Fruit fly (Drosophila melanogaster) whole organism, prepupa: ENCODE measurements around the gene OtopLa.

Experiments
- CG10669 ChIP-seq: fragments of 200-800 bp; sonication (Bioruptor generic); optimal IDR thresholded peaks from 3 replicates; lab custom pipeline; 2018; ENCODE audit warnings: missing biosample characterization, mild to moderate bottlenecking, missing genetic modification characterization, moderate library complexity
- CG11294 ChIP-seq: fragments of 200-800 bp; sonication (Bioruptor generic); IDR thresholded peaks from 2 replicates; pipeline ENCODE4 v1.3.6; 2022; ENCODE audit warnings: missing biosample characterization, missing genetic modification characterization
- CG11902 ChIP-seq: fragments of 200-800 bp; sonication (Bioruptor generic); optimal IDR thresholded peaks from 3 replicates; lab custom pipeline; 2016; ENCODE audit warnings: missing biosample characterization, missing genetic modification characterization
- CG15336 ChIP-seq: fragments of 200-800 bp; sonication (Bioruptor generic); IDR thresholded peaks from 2 replicates; pipeline ENCODE4 v1.3.6; 2022; ENCODE audit warnings: missing biosample characterization, missing genetic modification characterization
- CG1621 ChIP-seq: fragments of 200-800 bp; sonication (Bioruptor generic); optimal IDR thresholded peaks from 3 replicates; lab custom pipeline; 2018; ENCODE audit warnings: missing biosample characterization, mild to moderate bottlenecking, missing genetic modification characterization
- CG3032 ChIP-seq: fragments of 200-800 bp; optimal IDR thresholded peaks from 2 replicates; lab custom pipeline; 2019; ENCODE audit warnings: missing biosample characterization, mild to moderate bottlenecking, missing genetic modification characterization, moderate library complexity
- CG32006 ChIP-seq: fragments of 200-800 bp; sonication (Bioruptor generic); optimal IDR thresholded peaks from 3 replicates; lab custom pipeline; 2017; ENCODE audit warnings: missing biosample characterization, mild to moderate bottlenecking, missing genetic modification characterization
- CG34406 ChIP-seq: fragments of 200-800 bp; sonication (Bioruptor generic); optimal IDR thresholded peaks from 3 replicates; lab custom pipeline; 2016; ENCODE audit warnings: missing biosample characterization, missing genetic modification characterization
- CG3919 ChIP-seq: fragments of 200-800 bp; sonication (Bioruptor generic); optimal IDR thresholded peaks from 3 replicates; lab custom pipeline; 2016; ENCODE audit warnings: missing biosample characterization, missing genetic modification characterization
- CG4318 ChIP-seq: fragments of 200-800 bp; sonication (Bioruptor generic); optimal IDR thresholded peaks from 3 replicates; lab custom pipeline; 2017; ENCODE audit warnings: missing biosample characterization, mild to moderate bottlenecking, missing genetic modification characterization
- CG6163 ChIP-seq: fragments of 200-800 bp; sonication (Bioruptor generic); IDR thresholded peaks from 3 replicates; pipeline ENCODE4 v1.3.6; 2022; ENCODE audit warnings: missing biosample characterization, missing genetic modification characterization
- CG6276 ChIP-seq: fragments of 200-800 bp; sonication (Bioruptor generic); optimal IDR thresholded peaks from 2 replicates; lab custom pipeline; 2017; ENCODE audit warnings: missing biosample characterization, mild to moderate bottlenecking, missing genetic modification characterization
- CG6792 ChIP-seq: fragments of 200-800 bp; sonication (Bioruptor generic); optimal IDR thresholded peaks from 3 replicates; lab custom pipeline; 2016; ENCODE audit warnings: missing biosample characterization, missing genetic modification characterization
- CG6808 ChIP-seq: fragments of 200-800 bp; sonication (Bioruptor generic); optimal IDR thresholded peaks from 3 replicates; lab custom pipeline; 2017; ENCODE audit warnings: missing biosample characterization, missing genetic modification characterization, mild to moderate bottlenecking, moderate library complexity, missing genetic modification reagents
- CG6854 ChIP-seq: fragments of 200-800 bp; sonication (Bioruptor generic); optimal IDR thresholded peaks from 2 replicates; lab custom pipeline; 2017; ENCODE audit warnings: missing biosample characterization, mild to moderate bottlenecking, missing genetic modification characterization
- CG7368 ChIP-seq: fragments of 200-800 bp; sonication (Bioruptor generic); optimal IDR thresholded peaks from 3 replicates; lab custom pipeline; 2016; ENCODE audit warnings: missing biosample characterization, missing genetic modification characterization
- CG8119 ChIP-seq: fragments of 200-800 bp; sonication (Bioruptor generic); IDR thresholded peaks from 3 replicates; pipeline ENCODE4 v1.3.6; 2022; ENCODE audit warnings: missing biosample characterization, missing genetic modification characterization
- CG9139 ChIP-seq: fragments of 200-800 bp; sonication (Bioruptor generic); optimal IDR thresholded peaks from 3 replicates; lab custom pipeline; 2017; ENCODE audit warnings: missing biosample characterization, mild to moderate bottlenecking, missing genetic modification characterization
- Eip75B ChIP-seq: fragments of 200-800 bp; sonication (Bioruptor generic); optimal IDR thresholded peaks from 3 replicates; lab custom pipeline; 2016; ENCODE audit warnings: missing biosample characterization, missing genetic modification characterization
- Eip78C ChIP-seq: fragments of 200-800 bp; sonication (Bioruptor generic); peaks from one replicate; lab custom pipeline; 2016; ENCODE audit warnings: missing biosample characterization, missing genetic modification characterization
- Ets96B ChIP-seq: fragments of 200-800 bp; optimal IDR thresholded peaks from 2 replicates; lab custom pipeline; 2019; ENCODE audit warnings: missing biosample characterization, mild to moderate bottlenecking, missing genetic modification characterization, moderate library complexity
- Gug ChIP-seq: fragments of 200-800 bp; sonication (Bioruptor generic); IDR thresholded peaks from 2 replicates; pipeline ENCODE4 v1.3.6; 2022; ENCODE audit warnings: missing biosample characterization, missing genetic modification characterization
- Hr38 ChIP-seq: sonication (Bioruptor generic); optimal IDR thresholded peaks from 2 replicates; lab custom pipeline; 2016; ENCODE audit warnings: missing biosample characterization, missing genetic modification characterization
- Hr39 ChIP-seq: fragments of 200-800 bp; sonication (Bioruptor generic); optimal IDR thresholded peaks from 2 replicates; lab custom pipeline; 2016; ENCODE audit warnings: missing biosample characterization, missing genetic modification characterization
- Lpt ChIP-seq: fragments of 200-800 bp; sonication (Bioruptor generic); optimal IDR thresholded peaks from 3 replicates; lab custom pipeline; 2016; ENCODE audit warnings: missing biosample characterization, missing genetic modification characterization
- Met ChIP-seq: fragments of 200-800 bp; sonication (Bioruptor generic); optimal IDR thresholded peaks from 3 replicates; lab custom pipeline; 2016; ENCODE audit warnings: missing biosample characterization, missing genetic modification characterization
- OdsH ChIP-seq: fragments of 200-800 bp; sonication (Bioruptor generic); optimal IDR thresholded peaks from 3 replicates; lab custom pipeline; 2016; ENCODE audit warnings: missing biosample characterization, missing genetic modification characterization
- Smox ChIP-seq: fragments of 200-800 bp; sonication (Bioruptor generic); optimal IDR thresholded peaks from 3 replicates; lab custom pipeline; 2016; ENCODE audit warnings: missing biosample characterization, missing genetic modification characterization
- Sox102F ChIP-seq: fragments of 200-800 bp; sonication (Bioruptor generic); optimal IDR thresholded peaks from 2 replicates; lab custom pipeline; 2016; ENCODE audit warnings: missing biosample characterization, mild to moderate bottlenecking, missing genetic modification characterization
- Sox14 ChIP-seq: fragments of 200-800 bp; sonication (Bioruptor generic); optimal IDR thresholded peaks from 3 replicates; lab custom pipeline; 2016; ENCODE audit warnings: missing biosample characterization, missing genetic modification characterization
- Sox15 ChIP-seq: fragments of 200-800 bp; sonication (Bioruptor generic); optimal IDR thresholded peaks from 3 replicates; lab custom pipeline; 2016; ENCODE audit warnings: missing biosample characterization, missing genetic modification characterization
- achi ChIP-seq: fragments of 200-800 bp; sonication (Bioruptor generic); optimal IDR thresholded peaks from 3 replicates; lab custom pipeline; 2016; ENCODE audit warnings: missing biosample characterization, missing genetic modification characterization
- acj6 ChIP-seq: fragments of 200-800 bp; sonication (Bioruptor generic); optimal IDR thresholded peaks from 3 replicates; lab custom pipeline; 2016; ENCODE audit warnings: missing biosample characterization, missing genetic modification characterization
- cyc ChIP-seq: fragments of 200-800 bp; sonication (Bioruptor generic); optimal IDR thresholded peaks from 3 replicates; lab custom pipeline; 2016; ENCODE audit warnings: missing biosample characterization, missing genetic modification characterization
- dac ChIP-seq: fragments of 200-800 bp; sonication (Bioruptor generic); optimal IDR thresholded peaks from 2 replicates; lab custom pipeline; 2017; ENCODE audit warnings: missing biosample characterization, mild to moderate bottlenecking, missing genetic modification characterization
- dsx ChIP-seq: fragments of 200-800 bp; optimal IDR thresholded peaks from 3 replicates; lab custom pipeline; 2019; ENCODE audit warnings: missing biosample characterization, mild to moderate bottlenecking, missing genetic modification characterization, moderate library complexity; ENCODE audit not compliant: poor library complexity, severe bottlenecking
- eg ChIP-seq: fragments of 200-800 bp; sonication (Bioruptor generic); IDR thresholded peaks from 3 replicates; pipeline ENCODE4 v1.3.6; 2022; ENCODE audit warnings: missing biosample characterization, missing genetic modification characterization
- fd59A ChIP-seq: fragments of 200-800 bp; sonication (Bioruptor generic); optimal IDR thresholded peaks from 2 replicates; lab custom pipeline; 2017; ENCODE audit warnings: missing biosample characterization, mild to moderate bottlenecking, missing genetic modification characterization, missing genetic modification reagents
- net ChIP-seq: fragments of 200-800 bp; sonication (Bioruptor generic); optimal IDR thresholded peaks from 3 replicates; lab custom pipeline; 2016; ENCODE audit warnings: missing biosample characterization, missing genetic modification characterization
- pdm3 ChIP-seq: fragments of 200-800 bp; sonication (Bioruptor generic); optimal IDR thresholded peaks from 3 replicates; lab custom pipeline; 2016; ENCODE audit warnings: missing biosample characterization, missing genetic modification characterization
- salr ChIP-seq, 2 experiments: fragments of 200-800 bp; sonication (Bioruptor generic); optimal IDR thresholded peaks; 3 replicates each; lab custom pipeline; 2016 to 2018; ENCODE audit warnings: missing biosample characterization in 2 of 2, missing genetic modification characterization in 2 of 2, mild to moderate bottlenecking in 1 of 2
- spab ChIP-seq: fragments of 200-800 bp; sonication (Bioruptor generic); optimal IDR thresholded peaks from 2 replicates; lab custom pipeline; 2017; ENCODE audit warnings: missing biosample characterization, mild to moderate bottlenecking, missing genetic modification characterization, missing genetic modification reagents
- ss ChIP-seq, 2 experiments: fragments of 200-800 bp; sonication (Bioruptor generic); optimal IDR thresholded peaks; 2 replicates in 1 of 2; 3 replicates in 1 of 2; lab custom pipeline; 2017 to 2018; ENCODE audit warnings: mild to moderate bottlenecking in 2 of 2, missing biosample characterization in 2 of 2, missing genetic modification characterization in 2 of 2, moderate library complexity in 1 of 2
- svp ChIP-seq: fragments of 200-800 bp; sonication (Bioruptor generic); peaks from one replicate; lab custom pipeline; 2016; ENCODE audit warnings: missing biosample characterization, missing genetic modification characterization
- vri ChIP-seq: fragments of 200-800 bp; sonication (Bioruptor generic); optimal IDR thresholded peaks from 3 replicates; lab custom pipeline; 2016; ENCODE audit warnings: missing biosample characterization, mild to moderate bottlenecking, missing genetic modification characterization

Gene OtopLa

dm6 chrX:5677400-5678177, 29.3 kb upstream of the OtopLa start (continued):
- TF ChIP-seq CG1621 (tag; lab: Kevin White, UChicago) (no peak), CG3919 (GFP tag; lab: Kevin White, UChicago) (peak; percentile 5), Sox102F (peak; percentile 42), CG6163 (peak; percentile 15; the same call in 1 of the 3 replicates), CG11294 (GFP tag; lab: Robert Waterston, UW) (no peak), Hr38 (no peak), Ets96B (tag; lab: Kevin White, UChicago) (peak; percentile 1), CG6808 (peak; percentile 4), Eip78C (GFP tag; lab: Kevin White, UChicago) (peak; percentile 67), net (GFP tag; lab: Kevin White, UChicago) (peak; percentile 8), CG6854 (GFP tag; lab: Kevin White, UChicago) (peak; percentile 53), acj6 (GFP tag; lab: Kevin White, UChicago) (no peak), achi (GFP tag; lab: Kevin White, UChicago) (no peak), Lpt (GFP tag; lab: Kevin White, UChicago) (no peak), eg (GFP tag; lab: Robert Waterston, UW) (0 out of 3 replicates have a peak, but pooled peaks have one; percentile 21), CG9139 (GFP tag; lab: Kevin White, UChicago) (no peak), CG6276 (GFP tag; lab: Kevin White, UChicago) (no peak), CG8119 (GFP tag; lab: Robert Waterston, UW) (no peak), salr (GFP tag; optimal IDR thresholded peaks at IDR 0.05; lab: Kevin White, UChicago) (no peak), Smox (GFP tag; lab: Kevin White, UChicago) (peak; percentile 35), pdm3 (GFP tag; lab: Kevin White, UChicago) (peak; percentile 42), spab (GFP tag; lab: Kevin White, UChicago) (no peak), ss (GFP tag; optimal IDR thresholded peaks at IDR 0.05; lab: Kevin White, UChicago) (peak; percentile 13 to 41), CG6792 (GFP tag; lab: Kevin White, UChicago) (peak; percentile 12), CG7368 (GFP tag; lab: Kevin White, UChicago) (peak; percentile 34), vri (GFP tag; lab: Kevin White, UChicago) (peak; percentile 53), Gug (GFP tag; lab: Robert Waterston, UW) (no peak)

dm6 chrX:5676855-5677254, 28.6 kb upstream of the OtopLa start:
- TF ChIP-seq svp (peak; percentile 95), fd59A (no peak), net (GFP tag; lab: Kevin White, UChicago) (no peak), CG34406 (GFP tag; lab: Kevin White, UChicago) (no peak), Hr38 (no peak), Eip78C (GFP tag; lab: Kevin White, UChicago) (peak; percentile 40), CG3919 (GFP tag; lab: Kevin White, UChicago) (no peak), CG10669 (GFP tag; lab: Kevin White, UChicago) (no peak)

- TF ChIP-seq OdsH (GFP tag; lab: Kevin White, UChicago) (no peak), CG11902 (GFP tag; lab: Kevin White, UChicago) (no peak), Hr39 (GFP tag; lab: Kevin White, UChicago) (peak; percentile 24), CG4318 (GFP tag; lab: Kevin White, UChicago) (no peak), Sox15 (GFP tag; lab: Kevin White, UChicago) (no peak), CG15336 (GFP tag; lab: Robert Waterston, UW) (no peak), eg (GFP tag; lab: Robert Waterston, UW) (no peak), CG32006 (GFP tag; lab: Kevin White, UChicago) (no peak), Ets96B (tag; lab: Kevin White, UChicago) (peak; percentile 11), net (GFP tag; lab: Kevin White, UChicago) (peak; percentile 53), CG7368 (GFP tag; lab: Kevin White, UChicago) (peak; percentile 46), CG3032 (tag; lab: Kevin White, UChicago) (peak; percentile 21), Eip75B (GFP tag; lab: Kevin White, UChicago) (no peak), CG6276 (GFP tag; lab: Kevin White, UChicago) (no peak), Met (no peak), dac (GFP tag; lab: Kevin White, UChicago) (no peak), dsx (GFP tag; lab: Kevin White, UChicago) (no peak), Eip78C (GFP tag; lab: Kevin White, UChicago) (peak; percentile 83), Sox14 (GFP tag; lab: Kevin White, UChicago) (no peak), cyc (GFP tag; lab: Kevin White, UChicago) (peak; percentile 45)
Observed at dm6 chrX:5672243-5673051, 24.2 kb upstream of the OtopLa start, which contains the start of gene RpL35. TSS of gene RpL35 (plus strand) at chrX:5672401.
